Fruit fly (Drosophila melanogaster) whole organism, adult: ENCODE measurements around the gene CG6225.

ENCODE experiments used
- CG12768 ChIP-seq: fragments of 200-800 bp; sonication (Bioruptor generic); optimal IDR thresholded peaks from 2 replicates; lab custom pipeline; 2017; ENCODE audit warnings: missing biosample characterization, missing genetic modification characterization, mild to moderate bottlenecking, moderate library complexity, missing genetic modification reagents
- CG1620 ChIP-seq: fragments of 200-800 bp; sonication (Bioruptor generic); optimal IDR thresholded peaks from 2 replicates; lab custom pipeline; 2016; ENCODE audit warnings: missing biosample characterization, missing genetic modification characterization
- cic ChIP-seq: fragments of 200-800 bp; sonication (Bioruptor generic); optimal IDR thresholded peaks from 2 replicates; lab custom pipeline; 2017; ENCODE audit warnings: missing biosample characterization, mild to moderate bottlenecking, missing genetic modification characterization, moderate library complexity
- cnc ChIP-seq, 2 experiments: fragments of >200 bp; optimal IDR thresholded peaks; 2 replicates each; lab custom pipeline; 2017
- ovo ChIP-seq: fragments of 200-800 bp; sonication (Bioruptor generic); optimal IDR thresholded peaks from 2 replicates; lab custom pipeline; 2016; ENCODE audit warnings: missing biosample characterization, missing genetic modification characterization
- tj ChIP-seq: fragments of 200-800 bp; sonication (Bioruptor generic); optimal IDR thresholded peaks from 3 replicates; lab custom pipeline; 2017; ENCODE audit warnings: missing biosample characterization, mild to moderate bottlenecking, missing genetic modification characterization, moderate library complexity
- toe ChIP-seq: fragments of 200-800 bp; sonication (Bioruptor generic); optimal IDR thresholded peaks from 2 replicates; lab custom pipeline; 2016; ENCODE audit warnings: missing biosample characterization, missing genetic modification characterization

dm6 chr3R:12649099-12650029, 5.0 kb upstream of the CG6225 start:
- TF ChIP-seq tj (GFP tag; lab: Kevin White, UChicago) = no peak
- TF ChIP-seq cnc (optimal IDR thresholded peaks at IDR 0.05; lab: Kevin White, UChicago) = no peak
- no peak for TF ChIP-seq toe (GFP tag; lab: Kevin White, UChicago)
- no peak for TF ChIP-seq cic (GFP tag; lab: Kevin White, UChicago)
- TF ChIP-seq CG12768 (GFP tag; lab: Kevin White, UChicago) = no peak
- TF ChIP-seq CG1620 (GFP tag; lab: Kevin White, UChicago) = no peak
- TF ChIP-seq ovo (GFP tag; lab: Kevin White, UChicago) = no peak
